Worm (Caenorhabditis elegans) whole organism, L4 larva: ENCODE measurements around the gene Y39A1C.1.
"Not testable (repeated sequence)": the region's sequence is repeated elsewhere in the genome, so short reads cannot be mapped to it uniquely, and the experiment has no call there.

Source experiments
- D1046.2 ChIP-seq: fragments of 200-800 bp; sonication (Bioruptor generic); IDR thresholded peaks from 2 replicates; pipeline ENCODE4 v1.3.6; 2022; ENCODE audit warnings: missing genetic modification characterization, missing compliant biosample characterization
- F49E8.2 ChIP-seq: sonication (generic microtip); optimal IDR thresholded peaks from 2 replicates; lab custom pipeline; 2016; ENCODE audit warnings: missing compliant biosample characterization, mild to moderate bottlenecking, missing genetic modification characterization, borderline replicate concordance
- Y48G9A.11 ChIP-seq: fragments of 200-800 bp; sonication (Bioruptor generic); IDR thresholded peaks from 2 replicates; pipeline ENCODE4 v1.3.6; 2022; ENCODE audit warnings: missing genetic modification reagents, missing genetic modification characterization, missing compliant biosample characterization
- Y5F2A.4 ChIP-seq: fragments of 200-800 bp; sonication (Bioruptor generic); optimal IDR thresholded peaks from 2 replicates; lab custom pipeline; 2018; ENCODE audit warnings: mild to moderate bottlenecking, missing genetic modification characterization, missing compliant biosample characterization
- ZK337.2 ChIP-seq: fragments of 200-800 bp; sonication (Bioruptor generic); IDR thresholded peaks from 2 replicates; pipeline ENCODE4 v1.3.6; 2022; ENCODE audit warnings: missing genetic modification reagents, missing genetic modification characterization, missing compliant biosample characterization
- aha-1 ChIP-seq: fragments of 150-350 bp; peaks from one replicate; lab custom pipeline; 2014; ENCODE audit warnings: missing biosample characterization, missing genetic modification characterization
- arid-1 ChIP-seq: fragments of 200-800 bp; sonication (Bioruptor generic); conservative IDR thresholded peaks from 2 replicates; pipeline ENCODE4 v1.3.6; 2022; ENCODE audit warnings: missing genetic modification reagents, missing genetic modification characterization, missing compliant biosample characterization
- ceh-32 ChIP-seq: sonication (generic microtip); optimal IDR thresholded peaks from 2 replicates; lab custom pipeline; 2016; ENCODE audit warnings: mild to moderate bottlenecking, missing genetic modification characterization, missing compliant biosample characterization; ENCODE audit not compliant: poor library complexity
- cey-2 ChIP-seq: sonication (generic microtip); optimal IDR thresholded peaks from 3 replicates; lab custom pipeline; 2017; ENCODE audit warnings: missing genetic modification characterization, mild to moderate bottlenecking, missing compliant biosample characterization, antibody characterized with exemption, borderline replicate concordance; ENCODE audit not compliant: insufficient read depth
- ctbp-1 ChIP-seq: fragments of 200-800 bp; sonication (Bioruptor generic); IDR thresholded peaks from 2 replicates; pipeline ENCODE4 v1.3.6; 2022; ENCODE audit warnings: missing genetic modification reagents, missing genetic modification characterization, missing compliant biosample characterization
- dmd-6 ChIP-seq: fragments of 200-800 bp; sonication (Bioruptor generic); IDR thresholded peaks from 2 replicates; pipeline ENCODE4 v1.3.6; 2022; ENCODE audit warnings: missing genetic modification reagents, missing genetic modification characterization, missing compliant biosample characterization
- dmd-8 ChIP-seq: fragments of 200-800 bp; sonication (Bioruptor generic); IDR thresholded peaks from 2 replicates; pipeline ENCODE4 v1.3.6; 2022; ENCODE audit warnings: missing genetic modification characterization, missing compliant biosample characterization
- dpl-1 ChIP-seq: fragments of 150-350 bp; optimal IDR thresholded peaks from 2 replicates; lab custom pipeline; 2014; ENCODE audit warnings: missing biosample characterization, missing genetic modification reagents, missing genetic modification characterization
- egl-43 ChIP-seq: fragments of 200-800 bp; sonication (Bioruptor generic); IDR thresholded peaks from 2 replicates; pipeline ENCODE4 v1.3.6; 2022; ENCODE audit warnings: missing genetic modification reagents, missing genetic modification characterization, missing compliant biosample characterization
- fkh-10 ChIP-seq: fragments of 150-350 bp; optimal IDR thresholded peaks from 2 replicates; lab custom pipeline; 2014; ENCODE audit warnings: missing biosample characterization, missing genetic modification reagents, missing genetic modification characterization
- gei-8 ChIP-seq: fragments of 200-800 bp; sonication (Bioruptor generic); optimal IDR thresholded peaks from 2 replicates; lab custom pipeline; 2018; ENCODE audit warnings: mild to moderate bottlenecking, missing genetic modification characterization, missing compliant biosample characterization
- hif-1 ChIP-seq, 2 experiments: sonication (generic microtip); optimal IDR thresholded peaks; 2 replicates each; lab custom pipeline; 2016 to 2017; ENCODE audit warnings: missing compliant biosample characterization in 2 of 2, missing genetic modification characterization in 2 of 2, missing genetic modification reagents in 2 of 2, missing genotype in 2 of 2, mild to moderate bottlenecking in 1 of 2
- hlh-11 ChIP-seq: fragments of 200-800 bp; sonication (Bioruptor generic); optimal IDR thresholded peaks from 2 replicates; lab custom pipeline; 2018; ENCODE audit warnings: mild to moderate bottlenecking, missing genetic modification characterization, missing compliant biosample characterization
- hmg-1.1 ChIP-seq: fragments of 200-800 bp; sonication (Bioruptor generic); IDR thresholded peaks from 2 replicates; pipeline ENCODE4 v1.3.6; 2022; ENCODE audit warnings: missing genetic modification reagents, missing genetic modification characterization, missing compliant biosample characterization
- lim-7 ChIP-seq: fragments of 200-800 bp; sonication (Bioruptor generic); IDR thresholded peaks from 2 replicates; pipeline ENCODE4 v1.3.6; 2022; ENCODE audit warnings: missing genetic modification characterization, missing compliant biosample characterization
- lin-38 ChIP-seq: fragments of 200-800 bp; sonication (Bioruptor generic); IDR thresholded peaks from 2 replicates; pipeline ENCODE4 v1.3.6; 2022; ENCODE audit warnings: missing genetic modification reagents, missing genetic modification characterization, missing compliant biosample characterization
- lir-3 ChIP-seq: sonication (generic microtip); optimal IDR thresholded peaks from 2 replicates; lab custom pipeline; 2016; ENCODE audit warnings: mild to moderate bottlenecking, missing genetic modification characterization, missing compliant biosample characterization
- madf-5 ChIP-seq, 2 experiments: fragments of 200-800 bp; sonication (Bioruptor generic); IDR thresholded peaks; 2 replicates each; pipeline ENCODE4 v1.3.6; 2022; ENCODE audit warnings: missing compliant biosample characterization in 2 of 2, missing genetic modification characterization in 2 of 2
- mdl-1 ChIP-seq, 2 experiments: fragments of 150-350 bp in 1 of 2; sonication (generic microtip) in 1 of 2; optimal IDR thresholded peaks; 2 replicates each; lab custom pipeline; 2014 to 2017; ENCODE audit warnings: missing biosample characterization in 2 of 2, missing genetic modification characterization in 2 of 2
- mdt-29 ChIP-seq: fragments of 200-800 bp; sonication (Bioruptor generic); IDR thresholded peaks from 2 replicates; pipeline ENCODE4 v1.3.6; 2022; ENCODE audit warnings: missing genetic modification reagents, missing genetic modification characterization, missing compliant biosample characterization
- mep-1 ChIP-seq: fragments of 150-350 bp; sonication (generic microtip); optimal IDR thresholded peaks from 3 replicates; lab custom pipeline; 2014; ENCODE audit warnings: missing biosample characterization, missing genetic modification characterization
- mes-2 ChIP-seq: sonication (generic microtip); optimal IDR thresholded peaks from 2 replicates; lab custom pipeline; 2016; ENCODE audit warnings: missing genotype, mild to moderate bottlenecking, missing genetic modification characterization, missing compliant biosample characterization; ENCODE audit not compliant: poor library complexity, severe bottlenecking
- mxl-3 ChIP-seq: fragments of 200-800 bp; sonication (Bioruptor generic); optimal IDR thresholded peaks from 2 replicates; lab custom pipeline; 2018; ENCODE audit warnings: mild to moderate bottlenecking, missing genetic modification characterization, missing compliant biosample characterization
- nhr-102 ChIP-seq: sonication (generic microtip); optimal IDR thresholded peaks from 2 replicates; lab custom pipeline; 2016; ENCODE audit warnings: mild to moderate bottlenecking, missing genetic modification characterization, moderate library complexity, missing compliant biosample characterization
- nhr-11 ChIP-seq: fragments of 150-350 bp; optimal IDR thresholded peaks from 2 replicates; lab custom pipeline; 2014; ENCODE audit warnings: missing biosample characterization, missing genetic modification characterization
- nhr-42 ChIP-seq: fragments of 200-800 bp; sonication (Bioruptor generic); IDR thresholded peaks from 2 replicates; pipeline ENCODE4 v1.3.6; 2022; ENCODE audit warnings: missing genetic modification characterization, missing compliant biosample characterization
- php-3 ChIP-seq: fragments of 200-800 bp; sonication (Bioruptor generic); IDR thresholded peaks from 2 replicates; pipeline ENCODE4 v1.3.6; 2022; ENCODE audit warnings: missing genetic modification reagents, missing genetic modification characterization, missing compliant biosample characterization
- rbr-2 ChIP-seq: sonication (generic microtip); optimal IDR thresholded peaks from 2 replicates; lab custom pipeline; 2016; ENCODE audit warnings: missing genotype, missing genetic modification characterization, missing compliant biosample characterization
- set-16 ChIP-seq: fragments of 200-800 bp; sonication (Bioruptor generic); IDR thresholded peaks from 2 replicates; pipeline ENCODE4 v1.3.6; 2022; ENCODE audit warnings: missing genetic modification reagents, missing genetic modification characterization, missing compliant biosample characterization
- skn-1 ChIP-seq: fragments of 150-350 bp; optimal IDR thresholded peaks from 2 replicates; lab custom pipeline; 2014; ENCODE audit warnings: missing biosample characterization, missing genetic modification characterization
- tra-1 ChIP-seq: fragments of 200-800 bp; sonication (Bioruptor generic); IDR thresholded peaks from 2 replicates; pipeline ENCODE4 v1.3.6; 2022; ENCODE audit warnings: missing genetic modification reagents, missing genetic modification characterization, missing compliant biosample characterization
- unc-130 ChIP-seq: sonication (generic microtip); optimal IDR thresholded peaks from 2 replicates; lab custom pipeline; 2016; ENCODE audit warnings: missing genetic modification reagents, missing genetic modification characterization, missing compliant biosample characterization
- vab-7 ChIP-seq: fragments of 200-800 bp; sonication (Bioruptor generic); IDR thresholded peaks from 2 replicates; pipeline ENCODE4 v1.3.6; 2022; ENCODE audit warnings: missing genetic modification reagents, missing genetic modification characterization, missing compliant biosample characterization
- zfp-2 ChIP-seq: sonication (generic microtip); optimal IDR thresholded peaks from 2 replicates; lab custom pipeline; 2016; ENCODE audit warnings: mild to moderate bottlenecking, missing genetic modification characterization, missing compliant biosample characterization

The Y39A1C.1 gene

ce11 chrIII:10855398-10855880, at the start of gene Y39A1C.1:
Gene Y39A1C.1, plus strand, starts transcription at chrIII:10855448.
- TF ChIP-seq aha-1 (tag; lab: Kevin White, UChicago) (peak; percentile 8), Y48G9A.11 (no peak), mes-2 (tag; lab: Kevin White, UChicago) (peak; percentile 54), set-16 (GFP tag; lab: Robert Waterston, UW) (0 out of 2 replicates have a peak, but pooled peaks have one; percentile 17), hmg-1.1 (GFP tag; lab: Robert Waterston, UW) (peak; percentile 55; the same call in 1 of the 2 replicates), dpl-1 (GFP tag; lab: Kevin White, UChicago) (no peak), ceh-32 (tag; lab: Kevin White, UChicago) (no peak), lim-7 (GFP tag; lab: Robert Waterston, UW) (no peak), php-3 (no peak), rbr-2 (tag; lab: Kevin White, UChicago) (peak; percentile 15), tra-1 (GFP tag; lab: Robert Waterston, UW) (0 out of 2 replicates have a peak, but pooled peaks have one; percentile 30), fkh-10 (GFP tag; lab: Kevin White, UChicago) (no peak)

- TF ChIP-seq cey-2, skn-1, aha-1 (tag; lab: Kevin White, UChicago): not testable (repeated sequence)
- TF ChIP-seq, all 104 proteins: peak for 0; not testable (repeated sequence) for 104
These were observed 49.6 kb upstream of the Y39A1C.1 start, which contains the start of gene klp-7 for ce11 chrIII:10805625-10806024. Gene klp-7, plus strand, starts transcription at chrIII:10805925.

ce11 chrIII:10806821-10807220, 48.4 kb upstream of the Y39A1C.1 start:
- no peak for TF ChIP-seq skn-1 (tag; lab: Kevin White, UChicago)
- TF ChIP-seq vab-7 (GFP tag; lab: Robert Waterston, UW) = 0 out of 2 replicates have a peak, but pooled peaks have one; percentile 40
- TF ChIP-seq gei-8 (GFP tag; lab: Kevin White, UChicago) = no peak
- no peak for TF ChIP-seq nhr-102 (tag; lab: Kevin White, UChicago)
- no peak for TF ChIP-seq mdl-1 (tag; optimal IDR thresholded peaks at IDR 0.05; lab: Kevin White, UChicago)
- TF ChIP-seq mxl-3 (GFP tag; lab: Kevin White, UChicago) = no peak
- no peak for TF ChIP-seq hif-1 (tag; optimal IDR thresholded peaks at IDR 0.05; lab: Kevin White, UChicago)
- no peak for TF ChIP-seq mdt-29 (GFP tag; lab: Robert Waterston, UW)
- TF ChIP-seq hmg-1.1 (GFP tag; lab: Robert Waterston, UW) = peak; percentile 29; the same call in 1 of the 2 replicates
- peak; percentile 71 for TF ChIP-seq set-16 (GFP tag; lab: Robert Waterston, UW)
- TF ChIP-seq dmd-6 (GFP tag; lab: Robert Waterston, UW) = no peak
- TF ChIP-seq madf-5 (GFP tag; IDR thresholded peaks at IDR 0.05; lab: Robert Waterston, UW) = no peak
- TF ChIP-seq, all 104 proteins: peak for 3

ce11 chrIII:10807236-10807635, 48.0 kb upstream of the Y39A1C.1 start:
- no peak for TF ChIP-seq zfp-2 (tag; lab: Kevin White, UChicago)
- peak; percentile 75 for TF ChIP-seq F49E8.2 (tag; lab: Kevin White, UChicago)
- TF ChIP-seq Y5F2A.4 (GFP tag; lab: Kevin White, UChicago) = no peak
- TF ChIP-seq lin-38 = peak; percentile 63
- 0 out of 2 replicates have a peak, but pooled peaks have one; percentile 18 for TF ChIP-seq Y48G9A.11
- peak; percentile 70 for TF ChIP-seq unc-130 (GFP tag; lab: Kevin White, UChicago)
- TF ChIP-seq mdt-29 (GFP tag; lab: Robert Waterston, UW) = 0 out of 2 replicates have a peak, but pooled peaks have one; percentile 24

- TF ChIP-seq hmg-1.1 (GFP tag; lab: Robert Waterston, UW) (peak; percentile 64; the same call in 1 of the 2 replicates), nhr-11 (peak; percentile 27), lir-3 (tag; lab: Kevin White, UChicago) (no peak), hif-1 (tag; optimal IDR thresholded peaks at IDR 0.05; lab: Kevin White, UChicago) (peak in 1 of 2 experiments; percentile 20), dpl-1 (GFP tag; lab: Kevin White, UChicago) (peak; percentile 34), ctbp-1 (GFP tag; lab: Robert Waterston, UW) (0 out of 2 replicates have a peak, but pooled peaks have one; percentile 37), dmd-8 (GFP tag; lab: Robert Waterston, UW) (0 out of 2 replicates have a peak, but pooled peaks have one; percentile 5), D1046.2 (GFP tag; lab: Robert Waterston, UW) (0 out of 2 replicates have a peak, but pooled peaks have one; percentile 25), nhr-42 (GFP tag; lab: Robert Waterston, UW) (no peak), mxl-3 (GFP tag; lab: Kevin White, UChicago) (peak; percentile 64), hlh-11 (tag; lab: Kevin White, UChicago) (peak; percentile 55), lin-38 (no peak; the same call in 1 of the 2 replicates), mep-1 (peak; percentile 19), mes-2 (tag; lab: Kevin White, UChicago) (peak; percentile 36), egl-43 (GFP tag; lab: Robert Waterston, UW) (0 out of 2 replicates have a peak, but pooled peaks have one; percentile 7), ZK337.2 (GFP tag; lab: Robert Waterston, UW) (no peak), arid-1 (GFP tag; lab: Robert Waterston, UW) (0 out of 2 replicates have a peak, but pooled peaks have one; percentile 14)
These were observed 47.3 kb upstream of the Y39A1C.1 start for ce11 chrIII:10807956-10808355.
